Fruit fly (Drosophila melanogaster): ENCODE measurements around the gene Or1a.

Gene Or1a

DNA sequence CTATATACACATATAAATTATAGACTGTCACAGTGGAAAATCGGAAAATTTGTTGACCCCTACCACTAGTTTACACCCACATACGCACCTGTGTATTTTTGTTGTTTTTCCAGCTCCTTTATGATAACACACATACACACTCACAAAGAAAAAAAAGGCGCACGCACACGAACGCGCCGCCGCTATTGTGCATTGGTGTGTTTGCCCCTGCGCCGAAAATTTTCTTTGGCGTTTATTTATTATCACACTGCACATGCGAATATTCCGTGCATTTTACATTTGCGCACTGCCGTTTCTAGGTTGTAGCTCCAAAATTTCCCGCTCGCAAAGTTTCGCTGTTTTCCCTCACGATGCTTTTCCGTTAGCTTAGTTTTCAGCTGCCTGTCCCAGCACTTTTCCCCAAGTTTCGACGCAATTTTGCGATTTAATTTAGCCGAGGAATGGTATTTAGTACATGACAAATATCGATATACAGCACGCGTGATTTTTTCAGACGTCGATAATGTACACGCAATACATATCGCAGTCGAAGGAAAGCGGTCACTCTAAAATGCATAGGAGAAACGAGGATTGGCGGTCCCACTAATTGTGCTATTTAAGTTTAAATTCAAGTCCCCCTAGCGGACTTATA is 35.7 kb upstream of the Or1a start, which contains the start of the genes CG3777 and ewg (continued):
- TF ChIP-seq CG34422 (GFP tag; IDR thresholded peaks at IDR 0.05) (no peak), knrl (GFP tag; IDR thresholded peaks at IDR 0.05; ENCODE audit: partially characterized antibody) (peak; percentile 97), trem (tag; optimal IDR thresholded peaks at IDR 0.05) (peak; percentile 72), CG7556 (GFP tag; optimal IDR thresholded peaks at IDR 0.05) (no peak), dmrt11E (tag; optimal IDR thresholded peaks at IDR 0.05) (no peak), CG12071 (GFP tag; optimal IDR thresholded peaks at IDR 0.05) (no peak), Med (GFP tag) (peak; percentile 85), NC2β (GFP tag; optimal IDR thresholded peaks at IDR 0.05) (no peak), CG4282 (GFP tag; optimal IDR thresholded peaks at IDR 0.05) (no peak), Abd-B (GFP tag; optimal IDR thresholded peaks at IDR 0.05) (no peak), esg (GFP tag; conservative IDR thresholded peaks at IDR 0.05) (no peak), kah (GFP tag; optimal IDR thresholded peaks at IDR 0.05) (no peak), CG15011 (GFP tag; optimal IDR thresholded peaks at IDR 0.05) (no peak), CTCF (GFP tag; optimal IDR thresholded peaks at IDR 0.05) (peak; percentile 70), CG7987 (GFP tag; optimal IDR thresholded peaks at IDR 0.05) (no peak), CG14014 (GFP tag; IDR thresholded peaks at IDR 0.05) (no peak), CG6683 (GFP tag; optimal IDR thresholded peaks at IDR 0.05) (no peak), CG4328 (GFP tag; optimal IDR thresholded peaks at IDR 0.05) (no peak), psq (GFP tag; optimal IDR thresholded peaks at IDR 0.05) (no peak), croc (GFP tag; conservative IDR thresholded peaks at IDR 0.05) (no peak), CG12942 (GFP tag; optimal IDR thresholded peaks at IDR 0.05) (no peak), CG34376 (GFP tag; optimal IDR thresholded peaks at IDR 0.05) (peak; percentile 26), Asciz (GFP tag; optimal IDR thresholded peaks at IDR 0.05) (no peak), en (GFP tag; optimal IDR thresholded peaks at IDR 0.05) (no peak), CG9797 (GFP tag; optimal IDR thresholded peaks at IDR 0.05) (peak; percentile 93), zfh2 (GFP tag; optimal IDR thresholded peaks at IDR 0.05) (peak; percentile 7), Bdp1 (GFP tag; optimal IDR thresholded peaks at IDR 0.05) (no peak), jing (GFP tag; optimal IDR thresholded peaks at IDR 0.05) (no peak), Taf1 (GFP tag; IDR thresholded peaks at IDR 0.05) (no peak), sd (tag; optimal IDR thresholded peaks at IDR 0.05) (peak; percentile 92), dm (GFP tag; optimal IDR thresholded peaks at IDR 0.05) (peak; percentile 37), Six4 (GFP tag; optimal IDR thresholded peaks at IDR 0.05) (no peak), tup (GFP tag; optimal IDR thresholded peaks at IDR 0.05) (no peak), fd96Cb (tag; optimal IDR thresholded peaks at IDR 0.05) (no peak), Doc3 (GFP tag; IDR thresholded peaks at IDR 0.05; ENCODE audit: partially characterized antibody) (peak; percentile 90), sug (tag; optimal IDR thresholded peaks at IDR 0.05) (peak; percentile 21), lilli (GFP tag; optimal IDR thresholded peaks at IDR 0.05) (no peak), CG12769 (tag; optimal IDR thresholded peaks at IDR 0.05) (peak; percentile 42), CG7839 (tag; optimal IDR thresholded peaks at IDR 0.05) (peak; percentile 4), CG6791 (GFP tag; IDR thresholded peaks at IDR 0.05; ENCODE audit: partially characterized antibody) (peak; percentile 99), CG30403 (GFP tag; optimal IDR thresholded peaks at IDR 0.05) (no peak), zen (tag; optimal IDR thresholded peaks at IDR 0.05) (peak; percentile 3), cg (GFP tag; optimal IDR thresholded peaks at IDR 0.05) (peak; percentile 87), crc (GFP tag; optimal IDR thresholded peaks at IDR 0.05) (no peak), Mad (GFP tag; optimal IDR thresholded peaks at IDR 0.05) (no peak), Aef1 (GFP tag; IDR thresholded peaks at IDR 0.05) (no peak), bbx (GFP tag; IDR thresholded peaks at IDR 0.05; ENCODE audit: partially characterized antibody) (peak; percentile 99), CG4360 (GFP tag; IDR thresholded peaks at IDR 0.05) (peak; percentile 39; the same call in 1 of the 2 replicates), CG42726 (GFP tag; IDR thresholded peaks at IDR 0.05; ENCODE audit: partially characterized antibody) (peak; percentile 98; the same call in 1 of the 2 replicates), CG11695 (GFP tag; IDR thresholded peaks at IDR 0.05) (no peak)
